Worm (Caenorhabditis elegans): Measurements from ENCODE around the gene lat-1.
A peak's percentile ranks its signal among the peaks of the same experiment; 100 is the strongest.

The lat-1 gene

DNA sequence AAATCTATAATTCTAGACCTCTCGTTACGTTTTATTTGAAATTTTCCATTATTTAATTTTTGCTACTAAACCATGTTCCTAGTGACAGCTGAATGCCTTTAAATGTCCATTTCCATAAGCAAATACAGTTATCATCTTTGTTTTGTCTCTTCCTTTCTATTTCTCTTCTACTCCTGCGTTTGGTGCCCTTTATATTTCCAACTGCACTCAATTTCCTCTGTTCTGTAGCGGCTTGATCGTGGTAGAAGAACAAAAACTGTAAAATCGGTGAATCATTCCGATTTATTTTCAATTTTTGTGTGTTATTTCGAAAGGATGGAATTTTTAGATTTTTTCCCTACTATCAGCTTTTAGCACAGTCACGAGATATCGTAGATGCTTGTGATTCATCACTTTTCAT lies 746 bp upstream of the lat-1 start (continued):
- TF ChIP-seq hlh-11 (tag; optimal IDR thresholded peaks at IDR 0.05) (no peak), egl-43 (GFP tag; IDR thresholded peaks at IDR 0.05) (no peak)

DNA sequence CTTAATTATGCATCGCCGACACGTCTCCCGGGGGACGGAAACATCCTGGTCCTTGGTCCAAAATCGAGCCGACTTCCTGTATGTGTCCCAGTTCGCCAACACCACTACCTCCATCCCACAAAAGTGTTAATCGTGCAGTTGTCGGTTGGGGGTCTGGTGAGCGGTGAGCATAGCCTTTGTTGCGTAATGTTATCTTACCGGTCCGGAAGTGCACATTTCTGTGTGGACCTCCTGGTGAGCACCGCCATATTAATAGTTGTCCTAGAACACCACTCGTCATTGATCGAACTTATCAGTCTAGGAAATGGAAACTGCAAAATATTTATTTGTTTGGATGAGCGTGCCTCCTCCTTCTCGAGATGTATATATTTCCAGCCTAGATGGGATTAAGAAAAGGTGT lies 603 bp downstream of the lat-1 start:
- TF ChIP-seq Y105C5A.15 (GFP tag; IDR thresholded peaks at IDR 0.05) (no peak), snpc-1.2 (GFP tag; IDR thresholded peaks at IDR 0.05) (no peak)

DNA sequence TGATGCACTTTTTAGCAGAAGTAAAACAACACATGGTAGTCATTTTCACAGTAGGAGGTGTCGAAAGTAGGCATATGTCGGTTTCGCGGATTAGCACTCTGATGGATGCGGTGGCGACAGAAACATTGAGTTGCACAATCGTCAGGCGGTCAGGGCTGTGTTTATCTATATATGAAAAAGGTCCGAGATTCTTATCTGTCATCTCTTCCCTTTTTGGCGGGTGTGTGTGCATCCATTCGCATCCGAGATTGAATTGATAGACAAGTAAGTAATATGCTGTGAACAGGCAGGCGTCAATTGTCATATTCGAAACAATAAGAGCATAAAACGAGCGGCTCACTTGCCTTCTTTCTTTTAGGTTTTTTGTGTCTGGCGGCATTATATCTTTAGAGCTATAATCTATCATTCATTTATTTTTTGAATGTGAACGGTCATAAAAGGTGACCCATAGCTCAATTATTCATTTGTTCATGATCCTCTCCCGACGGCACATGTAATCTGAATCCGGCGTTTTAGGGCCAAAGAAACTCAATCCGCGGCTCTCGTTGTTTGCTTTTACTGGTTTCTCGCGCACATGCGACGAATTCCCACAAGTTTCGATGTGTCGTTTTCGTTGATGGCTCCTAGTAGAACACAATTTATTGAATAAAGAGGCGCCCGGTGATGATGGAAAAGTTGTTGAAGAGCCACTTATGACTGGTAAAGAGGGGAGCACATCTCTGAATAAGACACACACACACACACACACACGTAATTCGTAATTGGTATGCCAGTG lies 2.1 kb downstream of the lat-1 start:
- peak; percentile 90 for TF ChIP-seq aha-1 (tag)
- TF ChIP-seq unc-130 (GFP tag; optimal IDR thresholded peaks at IDR 0.05) = no peak

DNA sequence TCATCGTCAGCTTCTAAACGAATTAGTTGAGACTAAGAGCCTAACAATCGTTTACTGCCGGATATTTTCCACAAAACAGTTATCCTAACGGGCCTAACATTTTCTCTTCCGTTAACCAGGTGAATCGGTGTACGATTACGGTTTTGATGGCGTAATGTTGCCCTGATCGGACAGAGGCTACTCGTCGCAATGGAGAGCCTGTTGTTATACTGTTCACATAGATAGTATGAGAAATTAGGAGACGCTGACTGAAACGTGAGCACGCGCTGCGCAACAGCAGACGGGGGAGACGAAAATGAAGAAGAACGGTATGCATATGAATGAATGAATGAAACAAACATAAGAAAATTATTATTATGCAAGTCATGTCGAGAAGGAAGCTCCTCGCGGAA lies 2.7 kb downstream of the lat-1 start:
- TF ChIP-seq spr-3 (GFP tag; optimal IDR thresholded peaks at IDR 0.05) (no peak), dmd-8 (GFP tag; IDR thresholded peaks at IDR 0.05) (no peak), nhr-42 (GFP tag; IDR thresholded peaks at IDR 0.05) (no peak), unc-62 (GFP tag; optimal IDR thresholded peaks at IDR 0.05 in 1 of 2) (no peak), unc-62 (tag; optimal IDR thresholded peaks at IDR 0.05) (no peak), nhr-10 (tag; optimal IDR thresholded peaks at IDR 0.05) (no peak), nhr-77 (tag; optimal IDR thresholded peaks at IDR 0.05) (no peak)

DNA sequence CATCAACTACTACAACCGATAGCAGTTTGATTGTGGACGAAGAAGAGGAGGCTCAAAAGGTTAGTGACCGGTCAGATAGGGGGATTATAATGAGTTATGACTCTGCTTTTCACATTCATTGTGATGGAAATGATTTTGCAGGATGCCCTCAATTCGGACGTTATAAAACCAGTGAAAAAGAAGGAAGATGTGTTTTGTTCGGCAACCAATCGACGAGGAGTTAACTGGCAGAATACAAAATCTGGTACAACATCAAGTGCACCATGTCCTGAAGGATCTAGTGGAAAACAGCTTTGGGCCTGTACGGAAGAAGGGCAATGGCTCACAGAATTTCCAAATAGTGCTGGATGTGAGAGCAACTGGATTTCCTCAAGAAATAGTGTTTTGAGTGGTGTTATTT lies 7.2 kb downstream of the lat-1 start:
- TF ChIP-seq mxl-2 (GFP tag; conservative IDR thresholded peaks at IDR 0.05) (no peak), lin-15B (tag; optimal IDR thresholded peaks at IDR 0.05) (no peak), unc-62 (GFP tag; optimal IDR thresholded peaks at IDR 0.05 in 1 of 2) (peak in 1 of 2 experiments; percentile 96), unc-62 (tag; optimal IDR thresholded peaks at IDR 0.05) (no peak)

DNA sequence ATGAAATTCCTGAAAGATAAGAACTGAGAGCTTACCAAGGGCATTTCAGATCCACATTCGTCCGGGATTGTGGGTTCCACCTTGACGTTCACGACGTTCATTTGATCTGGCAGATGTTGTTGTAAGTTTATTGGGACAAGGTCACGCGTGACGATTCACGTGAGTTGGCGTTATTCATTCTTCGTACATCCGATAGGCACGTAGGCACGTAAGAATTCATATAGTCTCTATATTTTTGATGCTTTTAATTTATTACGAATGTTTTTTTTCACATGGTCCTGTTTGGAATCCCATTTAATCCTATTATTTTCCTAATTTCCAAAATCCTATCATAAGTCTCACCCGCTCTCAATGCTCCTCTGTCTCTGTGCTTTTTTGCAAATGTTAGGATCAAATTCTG lies 15.3 kb downstream of the lat-1 start, which contains the start of gene B0457.4:
TSS of gene B0457.4 (minus strand) at position 101 of the 400 bp plus-strand sequence.
- no peak for TF ChIP-seq mdt-29 (GFP tag; IDR thresholded peaks at IDR 0.05)
- TF ChIP-seq snpc-4 (tag; optimal IDR thresholded peaks at IDR 0.05) = no peak
- no peak for TF ChIP-seq D1046.2 (GFP tag; IDR thresholded peaks at IDR 0.05)
- no peak for TF ChIP-seq dmd-9 (GFP tag; IDR thresholded peaks at IDR 0.05)
- TF ChIP-seq ZK337.2 (GFP tag; IDR thresholded peaks at IDR 0.05) = no peak
- no peak for TF ChIP-seq hlh-11 (tag; optimal IDR thresholded peaks at IDR 0.05)
- no peak for TF ChIP-seq hif-1 (tag; optimal IDR thresholded peaks at IDR 0.05)
- no peak for TF ChIP-seq aha-1 (tag)
- TF ChIP-seq lin-15B (tag; optimal IDR thresholded peaks at IDR 0.05) = no peak
- no peak for TF ChIP-seq T26A8.4 (GFP tag; IDR thresholded peaks at IDR 0.05)
- no peak for TF ChIP-seq lin-38 (GFP tag; IDR thresholded peaks at IDR 0.05)
- TF ChIP-seq aly-2 (tag; optimal IDR thresholded peaks at IDR 0.05) = no peak
- TF ChIP-seq zag-1 (tag; optimal IDR thresholded peaks at IDR 0.05) = no peak
- TF ChIP-seq hmg-1.1 (GFP tag; IDR thresholded peaks at IDR 0.05) = no peak
- no peak for TF ChIP-seq F49E8.2 (tag; optimal IDR thresholded peaks at IDR 0.05; ENCODE audit: borderline replicate concordance)
- TF ChIP-seq attf-4 (tag; optimal IDR thresholded peaks at IDR 0.05) = no peak
- no peak for TF ChIP-seq lir-3 (tag; optimal IDR thresholded peaks at IDR 0.05)

DNA sequence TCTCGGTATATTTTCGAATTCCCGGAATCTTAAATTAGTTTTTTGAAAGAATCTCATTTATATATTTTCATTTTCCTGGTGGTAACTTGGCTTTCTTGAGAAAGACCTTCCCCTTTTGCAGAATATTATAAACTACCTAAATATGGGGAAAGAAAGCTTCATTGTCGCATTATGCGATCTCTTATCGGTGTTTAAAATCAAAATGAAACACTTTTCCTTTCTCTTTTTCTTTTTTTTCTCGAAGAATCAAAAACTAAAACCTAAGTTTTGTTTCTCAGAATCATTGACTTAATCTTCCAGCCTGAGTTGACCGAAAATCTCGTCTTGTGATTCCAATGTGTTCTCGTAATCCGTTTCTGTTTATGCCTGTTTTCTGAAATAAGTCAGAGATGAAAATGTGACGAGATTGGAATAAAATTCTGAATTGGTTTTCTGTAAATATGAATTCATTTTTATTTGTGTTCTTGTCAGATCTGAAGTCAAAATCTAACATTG lies 15.9 kb downstream of the lat-1 start:
- no peak for TF ChIP-seq tra-1 (GFP tag; IDR thresholded peaks at IDR 0.05)
- no peak for TF ChIP-seq nhr-28 (tag; optimal IDR thresholded peaks at IDR 0.05)
- TF ChIP-seq ama-1 (optimal IDR thresholded peaks at IDR 0.05) = no peak
- TF ChIP-seq Y105C5A.15 (GFP tag; IDR thresholded peaks at IDR 0.05) = no peak
- TF ChIP-seq lin-13 (GFP tag; optimal IDR thresholded peaks at IDR 0.05) = no peak
- no peak for TF ChIP-seq saeg-2 (GFP tag; IDR thresholded peaks at IDR 0.05)
- TF ChIP-seq mep-1 (tag; optimal IDR thresholded peaks at IDR 0.05) = no peak
- no peak for TF ChIP-seq nhr-6 (tag; optimal IDR thresholded peaks at IDR 0.05)
- no peak for TF ChIP-seq nhr-77 (tag; optimal IDR thresholded peaks at IDR 0.05)
- TF ChIP-seq ctbp-1 (GFP tag; IDR thresholded peaks at IDR 0.05) = no peak
- no peak for TF ChIP-seq nhr-102 (tag; optimal IDR thresholded peaks at IDR 0.05)
- no peak for TF ChIP-seq mdl-1 (tag; optimal IDR thresholded peaks at IDR 0.05)
- TF ChIP-seq spr-3 (GFP tag; optimal IDR thresholded peaks at IDR 0.05) = no peak
- no peak for TF ChIP-seq ceh-32 (tag; optimal IDR thresholded peaks at IDR 0.05; ENCODE audit: poor library complexity)
- no peak for TF ChIP-seq nhr-41 (GFP tag; IDR thresholded peaks at IDR 0.05)
